Fruit fly (Drosophila melanogaster) whole organism, pupa: ENCODE data around the gene CG10841.

Source experiments
- CG10348 ChIP-seq: fragments of 200-800 bp; sonication (Bioruptor generic); IDR thresholded peaks from 2 replicates; pipeline ENCODE4 v1.3.6; 2022; ENCODE audit warnings: missing biosample characterization, missing genetic modification characterization
- CG12605 ChIP-seq: fragments of 200-800 bp; sonication (Bioruptor generic); IDR thresholded peaks from 2 replicates; pipeline ENCODE4 v1.3.6; 2022; ENCODE audit warnings: missing biosample characterization, missing genetic modification characterization
- CG13204 ChIP-seq: fragments of 200-800 bp; sonication (Bioruptor generic); optimal IDR thresholded peaks from 2 replicates; lab custom pipeline; 2018; ENCODE audit warnings: missing biosample characterization, mild to moderate bottlenecking, missing genetic modification characterization, moderate library complexity
- CG14655 ChIP-seq: fragments of 200-800 bp; sonication (Bioruptor generic); optimal IDR thresholded peaks from 3 replicates; lab custom pipeline; 2017; ENCODE audit warnings: mild to moderate bottlenecking, missing biosample characterization, missing genetic modification reagents, missing genetic modification characterization
- CG15710 ChIP-seq: fragments of 200-800 bp; sonication (Bioruptor generic); optimal IDR thresholded peaks from 2 replicates; lab custom pipeline; 2018; ENCODE audit warnings: missing biosample characterization, mild to moderate bottlenecking, missing genetic modification characterization, moderate library complexity
- CG17806 ChIP-seq: fragments of 200-800 bp; sonication (Bioruptor generic); optimal IDR thresholded peaks from 2 replicates; lab custom pipeline; 2018; ENCODE audit warnings: missing biosample characterization, mild to moderate bottlenecking, missing genetic modification characterization, moderate library complexity
- CG32121 ChIP-seq: fragments of 200-800 bp; sonication (Bioruptor generic); IDR thresholded peaks from 2 replicates; pipeline ENCODE4 v1.3.6; 2022; ENCODE audit warnings: missing biosample characterization, missing genetic modification characterization
- CG34367 ChIP-seq: fragments of 200-800 bp; sonication (Bioruptor generic); optimal IDR thresholded peaks from 2 replicates; lab custom pipeline; 2018; ENCODE audit warnings: missing biosample characterization, mild to moderate bottlenecking, missing genetic modification characterization
- CG4496 ChIP-seq: fragments of 200-800 bp; sonication (Bioruptor generic); IDR thresholded peaks from 3 replicates; pipeline ENCODE4 v1.3.6; 2022; ENCODE audit warnings: missing biosample characterization, missing genetic modification characterization
- CG8159 ChIP-seq: fragments of 200-800 bp; sonication (Bioruptor generic); optimal IDR thresholded peaks from 3 replicates; lab custom pipeline; 2018; ENCODE audit warnings: missing biosample characterization, mild to moderate bottlenecking, missing genetic modification characterization, moderate library complexity
- CG8301 ChIP-seq: fragments of 200-800 bp; sonication (Bioruptor generic); optimal IDR thresholded peaks from 2 replicates; lab custom pipeline; 2018; ENCODE audit warnings: missing biosample characterization, mild to moderate bottlenecking, missing genetic modification characterization
- CG9948 ChIP-seq: fragments of 200-800 bp; sonication (Bioruptor generic); optimal IDR thresholded peaks from 2 replicates; lab custom pipeline; 2018; ENCODE audit warnings: missing biosample characterization, mild to moderate bottlenecking, missing genetic modification characterization, moderate library complexity
- D1 ChIP-seq: fragments of 200-800 bp; sonication (Bioruptor generic); optimal IDR thresholded peaks from 2 replicates; lab custom pipeline; 2018; ENCODE audit warnings: missing biosample characterization, mild to moderate bottlenecking, missing genetic modification characterization, moderate library complexity
- EcR ChIP-seq: fragments of 200-800 bp; sonication (Bioruptor generic); optimal IDR thresholded peaks from 3 replicates; lab custom pipeline; 2019; ENCODE audit warnings: missing biosample characterization, missing genetic modification characterization, mild to moderate bottlenecking, moderate library complexity, missing genetic modification reagents
- Ets98B ChIP-seq: fragments of 200-800 bp; sonication (Bioruptor generic); IDR thresholded peaks from 2 replicates; pipeline ENCODE4 v1.3.6; 2022; ENCODE audit warnings: missing biosample characterization, missing genetic modification characterization
- Pif1A ChIP-seq: fragments of 200-800 bp; sonication (Bioruptor generic); optimal IDR thresholded peaks from 3 replicates; lab custom pipeline; 2016; ENCODE audit warnings: missing biosample characterization, missing genetic modification characterization
- Pif1B ChIP-seq: fragments of 200-800 bp; sonication (Bioruptor generic); optimal IDR thresholded peaks from 3 replicates; lab custom pipeline; 2016; ENCODE audit warnings: missing biosample characterization, missing genetic modification characterization
- Snoo ChIP-seq: fragments of 200-800 bp; sonication (Bioruptor generic); optimal IDR thresholded peaks from 3 replicates; lab custom pipeline; 2017; ENCODE audit warnings: missing biosample characterization, mild to moderate bottlenecking, missing genetic modification characterization, inconsistent platforms
- fd96Ca ChIP-seq: fragments of 200-800 bp; sonication (Bioruptor generic); IDR thresholded peaks from 3 replicates; pipeline ENCODE4 v1.3.6; 2022; ENCODE audit warnings: missing biosample characterization, missing genetic modification characterization
- gl ChIP-seq: fragments of 200-800 bp; sonication (Bioruptor generic); optimal IDR thresholded peaks from 2 replicates; lab custom pipeline; 2018; ENCODE audit warnings: missing biosample characterization, mild to moderate bottlenecking, missing genetic modification characterization
- rn ChIP-seq: fragments of 200-800 bp; sonication (Bioruptor generic); IDR thresholded peaks from 2 replicates; pipeline ENCODE4 v1.3.6; 2022; ENCODE audit warnings: missing biosample characterization, missing genetic modification characterization

Gene CG10841

dm6 chr3R:13631642-13632041 is at the start of gene CG10841:
Gene CG10841 (plus strand): TSS chr3R:13631942.
- TF ChIP-seq CG17806 = no peak
- no peak for TF ChIP-seq fd96Ca (GFP tag; lab: Robert Waterston, UW)
- TF ChIP-seq EcR = no peak
- no peak for TF ChIP-seq CG15710 (tag; lab: Kevin White, UChicago)
- no peak for TF ChIP-seq Pif1B
- TF ChIP-seq Snoo (tag; lab: Kevin White, UChicago) = no peak
- TF ChIP-seq rn (GFP tag; lab: Robert Waterston, UW) = no peak
- TF ChIP-seq CG4496 (GFP tag; lab: Robert Waterston, UW) = no peak
- no peak for TF ChIP-seq CG13204 (GFP tag; lab: Kevin White, UChicago)
- TF ChIP-seq CG14655 (GFP tag; lab: Kevin White, UChicago) = no peak
- TF ChIP-seq CG9948 (tag; lab: Kevin White, UChicago) = no peak
- TF ChIP-seq D1 (tag; lab: Kevin White, UChicago) = no peak
- no peak for TF ChIP-seq CG8159 (tag; lab: Kevin White, UChicago)
- TF ChIP-seq gl (tag; lab: Kevin White, UChicago) = no peak
- no peak for TF ChIP-seq CG12605 (GFP tag; lab: Robert Waterston, UW)
- TF ChIP-seq CG8301 (tag; lab: Kevin White, UChicago) = no peak
- TF ChIP-seq CG32121 (GFP tag; lab: Robert Waterston, UW) = no peak

DNA sequence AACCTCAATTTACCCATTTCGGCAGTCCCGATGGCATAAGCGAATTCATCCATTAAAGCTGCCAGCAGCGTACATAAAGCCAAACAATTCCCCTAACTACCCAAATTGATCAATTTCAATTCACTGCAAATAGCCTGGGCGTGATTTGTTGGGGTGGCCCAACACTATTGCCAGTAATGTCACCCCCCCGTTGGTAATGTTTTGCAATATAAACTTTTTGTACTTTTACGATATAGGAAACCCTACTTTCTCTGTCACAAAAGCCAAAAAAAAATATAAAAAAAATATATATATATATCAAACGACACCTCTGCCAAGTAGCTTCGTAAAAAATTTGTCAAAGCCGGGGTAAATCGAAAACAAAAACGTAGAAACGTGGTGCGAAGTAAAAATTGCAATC is 44.0 kb upstream of the CG10841 start, which contains the start of gene CG14370:
Gene CG14370, plus strand, starts transcription at position 301 of the 400 bp plus-strand sequence.
- no peak for TF ChIP-seq CG10348
- TF ChIP-seq CG12605 (GFP tag; lab: Robert Waterston, UW) = no peak
- no peak for TF ChIP-seq gl (tag; lab: Kevin White, UChicago)
- TF ChIP-seq CG34367 (tag; lab: Kevin White, UChicago) = no peak
- TF ChIP-seq Pif1A (GFP tag; lab: Kevin White, UChicago) = no peak
- no peak for TF ChIP-seq EcR
- TF ChIP-seq D1 (tag; lab: Kevin White, UChicago) = no peak
- TF ChIP-seq CG8301 (tag; lab: Kevin White, UChicago) = no peak
- no peak for TF ChIP-seq CG15710 (tag; lab: Kevin White, UChicago)
- no peak for TF ChIP-seq Pif1B
- no peak for TF ChIP-seq Ets98B (GFP tag; lab: Robert Waterston, UW)
- no peak for TF ChIP-seq rn (GFP tag; lab: Robert Waterston, UW)
- TF ChIP-seq CG14655 (GFP tag; lab: Kevin White, UChicago) = no peak
- TF ChIP-seq CG9948 (tag; lab: Kevin White, UChicago) = no peak
- no peak for TF ChIP-seq Snoo (tag; lab: Kevin White, UChicago)
- TF ChIP-seq CG8159 (tag; lab: Kevin White, UChicago) = no peak
- no peak for TF ChIP-seq CG17806
- TF ChIP-seq CG4496 (GFP tag; lab: Robert Waterston, UW) = no peak
- no peak for TF ChIP-seq fd96Ca (GFP tag; lab: Robert Waterston, UW)
- TF ChIP-seq CG13204 (GFP tag; lab: Kevin White, UChicago) = no peak
- TF ChIP-seq, all 21 proteins: peak for 0

dm6 chr3R:13592557-13592956 is 39.2 kb upstream of the CG10841 start, which contains the start of gene CG14369:
Gene CG14369 (minus strand): TSS chr3R:13592657.
- TF ChIP-seq CG32121 (GFP tag; lab: Robert Waterston, UW) (no peak), CG34367 (tag; lab: Kevin White, UChicago) (no peak), CG8159 (tag; lab: Kevin White, UChicago) (no peak), rn (GFP tag; lab: Robert Waterston, UW) (no peak), Snoo (tag; lab: Kevin White, UChicago) (no peak), Ets98B (GFP tag; lab: Robert Waterston, UW) (no peak), fd96Ca (GFP tag; lab: Robert Waterston, UW) (no peak), Pif1B (no peak), EcR (no peak), CG8301 (tag; lab: Kevin White, UChicago) (no peak), CG17806 (no peak), CG15710 (tag; lab: Kevin White, UChicago) (no peak), D1 (tag; lab: Kevin White, UChicago) (no peak), gl (tag; lab: Kevin White, UChicago) (no peak), CG14655 (GFP tag; lab: Kevin White, UChicago) (no peak), CG4496 (GFP tag; lab: Robert Waterston, UW) (no peak), Pif1A (GFP tag; lab: Kevin White, UChicago) (no peak)

- TF ChIP-seq CG32121 (GFP tag; lab: Robert Waterston, UW) = no peak
- TF ChIP-seq gl (tag; lab: Kevin White, UChicago) = no peak
- TF ChIP-seq Pif1B = no peak
- TF ChIP-seq D1 (tag; lab: Kevin White, UChicago) = no peak
These were observed 35.3 kb upstream of the CG10841 start for dm6 chr3R:13596409-13596808.

DNA sequence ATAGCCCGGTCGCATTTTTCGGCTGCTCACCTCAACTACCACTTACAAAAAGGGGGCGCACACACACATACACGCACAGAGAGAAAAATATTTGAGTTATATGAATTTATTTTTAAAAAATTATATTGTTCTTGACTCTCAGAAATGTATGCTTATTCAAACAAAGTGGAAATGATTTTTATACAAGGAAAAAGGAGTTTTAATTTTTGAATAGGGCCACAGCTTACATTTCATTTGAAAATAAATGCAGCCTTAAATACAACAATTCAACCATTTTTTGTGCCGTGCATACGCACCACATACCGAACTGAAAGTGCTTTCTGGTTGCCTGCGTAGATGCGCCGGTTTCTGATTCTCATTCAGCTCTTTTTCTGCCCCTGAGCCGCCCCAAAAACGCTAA is 31.2 kb upstream of the CG10841 start:
- TF ChIP-seq Pif1B (no peak), CG4496 (GFP tag; lab: Robert Waterston, UW) (0 out of 3 replicates have a peak, but pooled peaks have one; percentile 28), rn (GFP tag; lab: Robert Waterston, UW) (no peak), D1 (tag; lab: Kevin White, UChicago) (no peak), CG14655 (GFP tag; lab: Kevin White, UChicago) (no peak), CG32121 (GFP tag; lab: Robert Waterston, UW) (no peak), gl (tag; lab: Kevin White, UChicago) (no peak), Ets98B (GFP tag; lab: Robert Waterston, UW) (no peak), CG13204 (GFP tag; lab: Kevin White, UChicago) (no peak)

dm6 chr3R:13609146-13609545 is 22.6 kb upstream of the CG10841 start, which contains the start of gene CG9759:
Gene CG9759 (minus strand): TSS chr3R:13609246.
- TF ChIP-seq CG15710 (tag; lab: Kevin White, UChicago) = no peak
- TF ChIP-seq Pif1B = no peak
- TF ChIP-seq gl (tag; lab: Kevin White, UChicago) = no peak
- no peak for TF ChIP-seq Pif1A (GFP tag; lab: Kevin White, UChicago)
- TF ChIP-seq Ets98B (GFP tag; lab: Robert Waterston, UW) = no peak
- no peak for TF ChIP-seq CG17806
- no peak for TF ChIP-seq CG13204 (GFP tag; lab: Kevin White, UChicago)
- no peak for TF ChIP-seq CG12605 (GFP tag; lab: Robert Waterston, UW)
- no peak for TF ChIP-seq rn (GFP tag; lab: Robert Waterston, UW)
- TF ChIP-seq Snoo (tag; lab: Kevin White, UChicago) = no peak
- TF ChIP-seq EcR = no peak
- TF ChIP-seq CG4496 (GFP tag; lab: Robert Waterston, UW) = no peak
- no peak for TF ChIP-seq CG10348
- TF ChIP-seq CG14655 (GFP tag; lab: Kevin White, UChicago) = no peak
- TF ChIP-seq fd96Ca (GFP tag; lab: Robert Waterston, UW) = no peak
- TF ChIP-seq CG8159 (tag; lab: Kevin White, UChicago) = no peak
- TF ChIP-seq CG8301 (tag; lab: Kevin White, UChicago) = no peak
